Worm (Caenorhabditis elegans) whole organism, L4/young adult: Measurements from ENCODE around the gene ZK84.5.

Experiments used
- W03F9.2 ChIP-seq: fragments of 150-350 bp; optimal IDR thresholded peaks from 2 replicates; lab custom pipeline; 2014; ENCODE audit warnings: missing biosample characterization, missing genetic modification characterization
- dao-5 ChIP-seq: sonication (generic microtip); optimal IDR thresholded peaks from 2 replicates; lab custom pipeline; 2016; ENCODE audit warnings: missing genotype, missing genetic modification characterization, moderate library complexity, missing compliant biosample characterization
- him-1 ChIP-seq: sonication (generic microtip); optimal IDR thresholded peaks from 2 replicates; lab custom pipeline; 2016; ENCODE audit warnings: missing genotype, missing genetic modification reagents, missing genetic modification characterization, missing compliant biosample characterization

DNA sequence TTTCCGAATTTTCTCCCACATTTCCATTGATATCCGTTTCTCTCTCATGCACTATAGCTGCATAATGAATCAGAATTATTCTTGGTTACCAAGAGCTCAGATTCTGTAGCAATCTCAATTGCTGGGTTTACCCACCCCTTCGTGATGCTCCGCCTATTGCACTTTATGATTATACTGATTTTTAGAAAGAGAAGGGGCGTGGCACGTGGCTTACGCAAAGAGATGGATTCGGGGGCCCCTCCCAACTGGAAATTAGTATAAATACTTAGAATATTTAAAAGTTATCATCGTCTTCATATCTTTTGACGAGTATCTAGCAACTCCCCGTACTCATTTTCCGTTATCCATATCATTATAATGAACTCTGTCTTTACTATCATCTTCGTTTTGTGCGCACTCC is 16.2 kb downstream of the ZK84.5 start, which contains the start of gene ins-6:
- no peak for TF ChIP-seq him-1 (tag; lab: Kevin White, UChicago)
- TF ChIP-seq W03F9.2, result no peak
- TF ChIP-seq dao-5 (tag; lab: Kevin White, UChicago), result no peak
